Fruit fly (Drosophila melanogaster) Kc167 (cell line): ENCODE measurements around the gene Vajk1.

ENCODE experiments used
- Sin3A ChIP-seq: fragments of >200 bp; optimal IDR thresholded peaks from 2 replicates; lab custom pipeline; 2018; ENCODE audit warnings: missing external identifiers
- insv ChIP-seq: fragments of >200 bp; optimal IDR thresholded peaks from 3 replicates; lab custom pipeline; 2018; ENCODE audit warnings: missing external identifiers
- psq ChIP-seq: fragments of >200 bp; optimal IDR thresholded peaks from 2 replicates; lab custom pipeline; 2017; ENCODE audit warnings: missing external identifiers

dm6 chr2L:13903796-13904330 lies 19.5 kb downstream of the Vajk1 start:
- TF ChIP-seq insv (no peak), Sin3A (lab: Kevin White, UChicago) (no peak), psq (lab: Kevin White, UChicago) (no peak)
